Fruit fly (Drosophila melanogaster): ENCODE results near the gene CG6012.
A peak's percentile ranks its signal among the peaks of the same experiment; 100 is the strongest.

Gene CG6012

DNA sequence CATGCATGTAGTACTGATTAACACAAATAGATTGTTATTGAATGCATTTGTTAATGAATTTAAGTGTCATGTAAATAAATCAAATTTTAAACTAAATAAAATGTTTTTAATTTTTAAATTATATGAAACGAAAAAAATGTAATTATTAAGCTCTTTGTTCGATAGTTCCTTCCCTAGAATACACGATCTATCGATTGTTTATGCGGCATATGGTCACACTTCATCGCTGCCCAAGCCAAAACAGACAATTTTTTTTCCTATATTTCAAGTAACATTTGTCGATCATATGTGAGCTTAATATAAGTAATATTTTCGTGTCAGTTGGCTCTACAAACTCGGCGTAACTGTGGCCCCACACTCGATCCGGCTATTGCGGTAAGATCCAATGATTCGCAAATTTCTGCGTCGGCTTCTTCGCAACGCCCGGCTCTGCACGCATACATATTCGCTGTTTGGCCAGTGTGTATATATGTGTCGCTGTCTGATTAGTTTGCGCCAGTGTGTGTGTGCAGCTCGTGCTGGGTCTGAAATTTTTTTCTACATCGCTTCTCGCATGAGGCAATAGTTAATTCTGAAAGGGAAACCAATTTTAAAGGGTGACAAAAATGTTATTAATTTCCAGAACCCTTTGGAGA lies 34.3 kb downstream of the CG6012 start, which contains the start of gene AspRS-m:
AspRS-m (plus strand) TSS at position 207 of the 635 bp plus-strand sequence.
- TF ChIP-seq usp (GFP tag; optimal IDR thresholded peaks at IDR 0.05), result no peak
- peak; percentile 52 for TF ChIP-seq N (GFP tag; optimal IDR thresholded peaks at IDR 0.05)
- no peak for TF ChIP-seq Mio (GFP tag; optimal IDR thresholded peaks at IDR 0.05)
- no peak for TF ChIP-seq Dfd (GFP tag; optimal IDR thresholded peaks at IDR 0.05)
- TF ChIP-seq br (GFP tag; optimal IDR thresholded peaks at IDR 0.05), result no peak
- TF ChIP-seq Vsx2 (GFP tag; optimal IDR thresholded peaks at IDR 0.05; ENCODE audit: partially characterized antibody), result no peak
- no peak for TF ChIP-seq dl (GFP tag; optimal IDR thresholded peaks at IDR 0.05; ENCODE audit: insufficient read depth in 1 of 2, partially characterized antibody in 2 of 2)
- TF ChIP-seq Jra (GFP tag; optimal IDR thresholded peaks at IDR 0.05), result no peak
- TF ChIP-seq Abd-B (GFP tag; optimal IDR thresholded peaks at IDR 0.05), result no peak
- no peak for TF ChIP-seq CG32264 (GFP tag; optimal IDR thresholded peaks at IDR 0.05)
- TF ChIP-seq psq (GFP tag; optimal IDR thresholded peaks at IDR 0.05), result no peak
- TF ChIP-seq Hnf4 (GFP tag; optimal IDR thresholded peaks at IDR 0.05), result no peak
- no peak for TF ChIP-seq OdsH (GFP tag; optimal IDR thresholded peaks at IDR 0.05)
- no peak for TF ChIP-seq Hr83 (GFP tag; optimal IDR thresholded peaks at IDR 0.05; ENCODE audit: poor library complexity, severe bottlenecking)
- peak; percentile 16 for TF ChIP-seq h (GFP tag; optimal IDR thresholded peaks at IDR 0.05)

DNA sequence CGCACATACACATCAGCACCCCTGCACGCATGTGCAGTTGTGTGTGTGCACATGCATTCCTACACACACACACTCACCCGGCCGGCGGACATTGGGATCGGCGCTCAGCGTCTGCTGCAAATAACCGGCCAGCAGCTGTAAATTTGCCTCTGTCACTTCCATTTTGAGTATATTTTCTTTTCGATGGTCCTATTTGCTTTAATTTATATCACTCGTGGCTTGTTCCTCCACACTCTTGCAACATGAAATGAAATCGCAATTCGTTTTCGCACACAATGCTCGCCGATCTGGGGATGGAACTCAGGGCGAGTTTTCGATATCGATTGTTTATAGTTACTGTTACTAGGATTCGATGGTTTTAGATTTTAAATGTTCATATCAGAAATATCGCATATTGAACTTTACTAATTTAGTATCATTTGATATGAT lies 36.4 kb downstream of the CG6012 start, which contains the start of gene Cse1:
Cse1 (minus strand) TSS at position 303 of the 429 bp plus-strand sequence.
- TF ChIP-seq Jra (GFP tag; optimal IDR thresholded peaks at IDR 0.05) (no peak), foxo (GFP tag; optimal IDR thresholded peaks at IDR 0.05) (no peak), sage (GFP tag; optimal IDR thresholded peaks at IDR 0.05) (no peak), ey (GFP tag; optimal IDR thresholded peaks at IDR 0.05) (no peak), N (GFP tag; optimal IDR thresholded peaks at IDR 0.05) (peak; percentile 72), Hr83 (GFP tag; optimal IDR thresholded peaks at IDR 0.05; ENCODE audit: poor library complexity, severe bottlenecking) (no peak), woc (GFP tag; optimal IDR thresholded peaks at IDR 0.05) (peak; percentile 24), CrebA (GFP tag; optimal IDR thresholded peaks at IDR 0.05; ENCODE audit: borderline replicate concordance) (no peak), br (GFP tag; optimal IDR thresholded peaks at IDR 0.05) (no peak), dmrt93B (GFP tag; optimal IDR thresholded peaks at IDR 0.05) (no peak), Dif (GFP tag; optimal IDR thresholded peaks at IDR 0.05; ENCODE audit: partially characterized antibody) (no peak)

DNA sequence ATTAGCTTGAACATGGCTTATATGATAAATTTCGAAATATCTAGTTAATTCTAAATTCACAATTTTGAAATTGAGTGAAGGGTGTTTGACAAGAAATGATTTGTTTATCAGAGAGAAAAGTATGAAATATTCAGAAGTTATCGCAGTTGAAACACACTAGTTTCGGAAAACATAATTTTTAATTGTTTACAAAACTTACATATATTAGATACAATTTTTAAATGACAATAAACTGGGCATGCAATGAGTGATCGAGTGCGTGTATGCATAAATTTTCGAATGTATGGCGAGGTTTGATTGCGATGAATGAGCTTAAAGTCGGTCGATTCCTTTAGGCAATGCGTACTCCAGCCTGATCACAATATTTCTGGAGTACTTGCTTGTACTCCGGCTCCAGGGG lies 40.3 kb downstream of the CG6012 start, which contains the start of gene CG13280:
CG13280 (minus strand) TSS at position 101 of the 400 bp plus-strand sequence.
- TF ChIP-seq foxo (GFP tag; optimal IDR thresholded peaks at IDR 0.05) (no peak), woc (GFP tag; optimal IDR thresholded peaks at IDR 0.05) (no peak), CrebA (GFP tag; optimal IDR thresholded peaks at IDR 0.05; ENCODE audit: borderline replicate concordance) (no peak), N (GFP tag; optimal IDR thresholded peaks at IDR 0.05) (no peak), dmrt93B (GFP tag; optimal IDR thresholded peaks at IDR 0.05) (no peak), h (GFP tag; optimal IDR thresholded peaks at IDR 0.05) (no peak), Hnf4 (GFP tag; optimal IDR thresholded peaks at IDR 0.05) (no peak), pan (optimal IDR thresholded peaks at IDR 0.05) (no peak), br (GFP tag; optimal IDR thresholded peaks at IDR 0.05) (no peak), psq (GFP tag; optimal IDR thresholded peaks at IDR 0.05) (no peak), CG32264 (GFP tag; optimal IDR thresholded peaks at IDR 0.05) (no peak), jim (GFP tag; optimal IDR thresholded peaks at IDR 0.05) (no peak)

DNA sequence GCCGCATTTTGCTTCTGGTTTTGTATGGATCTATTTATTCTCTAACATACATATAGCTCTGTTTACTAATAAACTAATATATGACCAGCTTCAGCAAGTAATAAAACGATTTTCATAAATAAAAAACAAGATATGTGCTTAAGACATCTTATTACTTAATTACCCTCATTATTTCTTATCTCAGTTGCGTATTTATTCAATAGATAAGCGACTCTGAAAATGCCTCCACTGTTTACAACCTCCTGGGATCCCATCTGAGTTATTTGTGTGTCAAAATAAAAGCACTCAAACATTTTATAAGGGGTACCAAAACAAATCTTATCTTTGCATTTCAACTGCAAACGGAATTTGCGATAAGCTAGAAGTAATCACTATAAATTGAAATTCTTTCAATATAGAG lies 41.6 kb downstream of the CG6012 start:
- TF ChIP-seq CrebA (GFP tag; optimal IDR thresholded peaks at IDR 0.05; ENCODE audit: borderline replicate concordance) (no peak), Myc (optimal IDR thresholded peaks at IDR 0.05) (no peak), jim (GFP tag; optimal IDR thresholded peaks at IDR 0.05) (no peak), GATAd (GFP tag; optimal IDR thresholded peaks at IDR 0.05) (no peak), Mio (GFP tag; optimal IDR thresholded peaks at IDR 0.05) (no peak), Vsx2 (GFP tag; optimal IDR thresholded peaks at IDR 0.05; ENCODE audit: partially characterized antibody) (no peak), Hr78 (GFP tag; optimal IDR thresholded peaks at IDR 0.05) (no peak), dmrt93B (GFP tag; optimal IDR thresholded peaks at IDR 0.05) (no peak), Dfd (GFP tag; optimal IDR thresholded peaks at IDR 0.05) (no peak), tai (GFP tag; optimal IDR thresholded peaks at IDR 0.05) (no peak), CG32264 (GFP tag; optimal IDR thresholded peaks at IDR 0.05) (no peak), foxo (GFP tag; optimal IDR thresholded peaks at IDR 0.05) (no peak), Abd-B (GFP tag; optimal IDR thresholded peaks at IDR 0.05) (no peak), ey (GFP tag; optimal IDR thresholded peaks at IDR 0.05) (no peak), dl (GFP tag; optimal IDR thresholded peaks at IDR 0.05; ENCODE audit: insufficient read depth in 1 of 2, partially characterized antibody in 2 of 2) (no peak), sage (GFP tag; optimal IDR thresholded peaks at IDR 0.05) (no peak), br (GFP tag; optimal IDR thresholded peaks at IDR 0.05) (no peak), Sp1 (GFP tag; optimal IDR thresholded peaks at IDR 0.05) (peak; percentile 79), usp (GFP tag; optimal IDR thresholded peaks at IDR 0.05) (no peak), N (GFP tag; optimal IDR thresholded peaks at IDR 0.05) (no peak), Rel (GFP tag; optimal IDR thresholded peaks at IDR 0.05) (no peak), Rel (tag; optimal IDR thresholded peaks at IDR 0.05) (peak; percentile 37), HLH106 (tag; optimal IDR thresholded peaks at IDR 0.05) (peak; percentile 19), fru (GFP tag; optimal IDR thresholded peaks at IDR 0.05) (no peak), psq (GFP tag; optimal IDR thresholded peaks at IDR 0.05) (no peak), Hnf4 (GFP tag; optimal IDR thresholded peaks at IDR 0.05) (no peak), sv (GFP tag; optimal IDR thresholded peaks at IDR 0.05) (no peak), CG9705 (GFP tag; optimal IDR thresholded peaks at IDR 0.05) (peak; percentile 8), rgr (GFP tag; optimal IDR thresholded peaks at IDR 0.05) (peak; percentile 15), Dif (GFP tag; optimal IDR thresholded peaks at IDR 0.05; ENCODE audit: partially characterized antibody) (no peak), brk (GFP tag; optimal IDR thresholded peaks at IDR 0.05) (no peak), pan (optimal IDR thresholded peaks at IDR 0.05) (no peak), OdsH (GFP tag; optimal IDR thresholded peaks at IDR 0.05) (no peak)
